Fruit fly (Drosophila melanogaster) S2 (cell line): ENCODE data around the gene Rala.

Experiments used
- CG8478 ChIP-seq: fragments of >200 bp; optimal IDR thresholded peaks from 2 replicates; lab custom pipeline; 2018
- CTCF ChIP-seq, 2 experiments: fragments of >200 bp; optimal IDR thresholded peaks; 2 replicates each; lab custom pipeline; 2018

DNA sequence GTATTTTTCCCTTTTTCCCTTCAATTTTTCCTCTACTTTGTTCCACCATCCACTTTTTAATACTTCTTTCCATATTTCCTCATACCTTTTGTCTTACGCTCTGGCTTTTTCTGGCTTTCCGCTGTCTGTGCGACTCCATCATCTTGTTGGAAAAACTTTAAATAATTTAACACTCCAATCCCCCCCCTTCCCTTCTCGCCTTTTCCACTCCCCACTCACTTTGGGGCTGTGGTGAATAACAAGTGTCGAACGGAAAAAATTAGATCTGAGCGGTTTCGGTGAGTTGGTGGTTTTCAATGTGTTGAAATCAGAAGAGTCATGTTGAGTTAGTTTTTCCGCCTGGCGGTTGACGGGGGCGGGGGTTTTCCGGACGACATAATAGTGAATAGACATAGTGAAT lies 47.6 kb upstream of the Rala start:
- TF ChIP-seq CTCF (optimal IDR thresholded peaks at IDR 0.05; lab: Kevin White, UChicago) (no peak), CG8478 (lab: Kevin White, UChicago) (no peak)
